Worm (Caenorhabditis elegans) whole organism, midembryonic: ENCODE results near the gene bath-36.

ENCODE experiments used
- T22C8.4 ChIP-seq: fragments of 200-800 bp; sonication (Bioruptor generic); IDR thresholded peaks from 2 replicates; pipeline ENCODE4 v1.3.6; 2022; ENCODE audit warnings: missing genetic modification characterization, missing compliant biosample characterization
- flt-1 ChIP-seq: fragments of 200-800 bp; sonication (Bioruptor generic); IDR thresholded peaks from 2 replicates; pipeline ENCODE4 v1.3.6; 2022; ENCODE audit warnings: missing genetic modification characterization, missing compliant biosample characterization
- klf-2 ChIP-seq: fragments of 200-800 bp; sonication (Bioruptor generic); conservative IDR thresholded peaks from 2 replicates; pipeline ENCODE4 v1.3.6; 2022; ENCODE audit warnings: missing genetic modification reagents, missing genetic modification characterization, missing compliant biosample characterization
- ref-1 ChIP-seq: fragments of 200-800 bp; sonication (Bioruptor generic); conservative IDR thresholded peaks from 2 replicates; pipeline ENCODE4 v1.3.6; 2022; ENCODE audit warnings: missing genetic modification reagents, missing genetic modification characterization, missing compliant biosample characterization

DNA sequence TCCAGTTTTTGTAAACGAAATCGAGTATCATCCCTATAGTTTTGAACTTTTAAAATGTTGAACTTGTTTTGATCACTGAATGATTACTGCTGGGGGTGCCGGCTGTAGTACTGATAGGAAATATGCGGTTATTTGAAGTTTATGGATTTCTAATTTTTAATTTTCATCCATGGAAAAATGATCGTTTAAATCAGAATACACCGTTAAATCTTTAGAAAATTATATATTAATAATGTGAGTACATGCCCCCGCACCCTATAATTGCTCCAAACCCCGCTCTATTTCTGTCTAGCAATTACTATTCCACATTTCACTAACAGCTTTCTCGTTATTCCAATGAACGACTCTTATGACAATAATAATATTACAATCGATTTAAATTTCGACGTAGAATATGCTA lies 12.1 kb downstream of the bath-36 start, which contains the start of gene Y75B12B.10:
- TF ChIP-seq flt-1 (GFP tag; lab: Robert Waterston, UW) (no peak), T22C8.4 (GFP tag; lab: Robert Waterston, UW) (no peak), klf-2 (GFP tag; lab: Robert Waterston, UW) (no peak), ref-1 (no peak)
